Worm (Caenorhabditis elegans): ENCODE data around the gene nhr-3.
A peak's percentile ranks its signal among the peaks of the same experiment; 100 is the strongest.

nhr-3 gene

ce11 chrX:14508823-14509259, 49.5 kb upstream of the nhr-3 start (continued):
- TF ChIP-seq skn-1 (tag; optimal IDR thresholded peaks at IDR 0.05) (no peak), unc-86 (tag; optimal IDR thresholded peaks at IDR 0.05) (no peak), nhr-19 (GFP tag; conservative IDR thresholded peaks at IDR 0.05) (peak; percentile 61), nhr-28 (tag; optimal IDR thresholded peaks at IDR 0.05) (no peak), nhr-11 (tag; optimal IDR thresholded peaks at IDR 0.05) (no peak), jun-1 (tag; optimal IDR thresholded peaks at IDR 0.05) (no peak), Y116A8C.19 (tag; optimal IDR thresholded peaks at IDR 0.05; ENCODE audit: borderline replicate concordance) (no peak), unc-30 (tag; optimal IDR thresholded peaks at IDR 0.05) (no peak), unc-130 (tag; optimal IDR thresholded peaks at IDR 0.05) (peak; percentile 33), ceh-8 (GFP tag; optimal IDR thresholded peaks at IDR 0.05) (no peak), unc-62 (GFP tag; optimal IDR thresholded peaks at IDR 0.05) (no peak), hlh-17 (GFP tag; optimal IDR thresholded peaks at IDR 0.05; ENCODE audit: borderline replicate concordance) (no peak), mef-2 (tag; optimal IDR thresholded peaks at IDR 0.05) (no peak), efl-3 (GFP tag; optimal IDR thresholded peaks at IDR 0.05) (no peak), nhr-77 (tag; optimal IDR thresholded peaks at IDR 0.05) (peak; percentile 13), lin-39 (tag; optimal IDR thresholded peaks at IDR 0.05) (peak; percentile 77), zag-1 (tag; optimal IDR thresholded peaks at IDR 0.05) (no peak), ces-1 (GFP tag; optimal IDR thresholded peaks at IDR 0.05) (no peak), egl-27 (tag; optimal IDR thresholded peaks at IDR 0.05) (peak in 1 of 2 experiments; percentile 70), grh-1 (GFP tag; IDR thresholded peaks at IDR 0.05) (peak; percentile 56; the same call in 1 of the 2 replicates), snpc-4 (tag; optimal IDR thresholded peaks at IDR 0.05) (no peak), xbp-1 (tag; optimal IDR thresholded peaks at IDR 0.05) (no peak), isw-1 (GFP tag; IDR thresholded peaks at IDR 0.05) (no peak), ama-1 (optimal IDR thresholded peaks at IDR 0.05) (no peak), dsc-1 (tag; optimal IDR thresholded peaks at IDR 0.05) (no peak), fkh-8 (tag; optimal IDR thresholded peaks at IDR 0.05) (no peak), aha-1 (tag; optimal IDR thresholded peaks at IDR 0.05) (no peak), pqm-1 (tag; optimal IDR thresholded peaks at IDR 0.05) (no peak), mdl-1 (tag; optimal IDR thresholded peaks at IDR 0.05) (no peak), efl-1 (optimal IDR thresholded peaks at IDR 0.05) (peak in 1 of 2 experiments; percentile 5), efl-1 (GFP tag; optimal IDR thresholded peaks at IDR 0.05 in 1 of 2) (peak in 1 of 2 experiments; percentile 36), lsy-2 (tag; optimal IDR thresholded peaks at IDR 0.05) (peak; percentile 48 to 54), hlh-4 (tag; optimal IDR thresholded peaks at IDR 0.05) (no peak), sptf-1 (tag; optimal IDR thresholded peaks at IDR 0.05) (no peak), nhr-237 (tag; optimal IDR thresholded peaks at IDR 0.05) (no peak), pax-3 (tag; optimal IDR thresholded peaks at IDR 0.05) (no peak), mab-9 (GFP tag; IDR thresholded peaks at IDR 0.05) (no peak), nhr-71 (tag; optimal IDR thresholded peaks at IDR 0.05) (peak; percentile 85), hpl-2 (GFP tag; optimal IDR thresholded peaks at IDR 0.05) (no peak), aly-2 (tag; optimal IDR thresholded peaks at IDR 0.05) (no peak), nhr-85 (tag) (peak; percentile 98), snu-23 (GFP tag; optimal IDR thresholded peaks at IDR 0.05) (peak; percentile 65), sox-4 (tag; optimal IDR thresholded peaks at IDR 0.05) (no peak), C04F5.9 (tag; optimal IDR thresholded peaks at IDR 0.05) (no peak), dpl-1 (GFP tag; optimal IDR thresholded peaks at IDR 0.05) (peak in 1 of 3 experiments; percentile 8), ztf-4 (tag; optimal IDR thresholded peaks at IDR 0.05) (no peak), zip-4 (GFP tag; optimal IDR thresholded peaks at IDR 0.05) (no peak)
